Worm (Caenorhabditis elegans): ENCODE results near the gene F25H8.2.
A peak's percentile ranks its signal among the peaks of the same experiment; 100 is the strongest.
"Not testable (repeated sequence)": the region's sequence is repeated elsewhere in the genome, so short reads cannot be mapped to it uniquely, and the experiment has no call there.

Gene F25H8.2

DNA sequence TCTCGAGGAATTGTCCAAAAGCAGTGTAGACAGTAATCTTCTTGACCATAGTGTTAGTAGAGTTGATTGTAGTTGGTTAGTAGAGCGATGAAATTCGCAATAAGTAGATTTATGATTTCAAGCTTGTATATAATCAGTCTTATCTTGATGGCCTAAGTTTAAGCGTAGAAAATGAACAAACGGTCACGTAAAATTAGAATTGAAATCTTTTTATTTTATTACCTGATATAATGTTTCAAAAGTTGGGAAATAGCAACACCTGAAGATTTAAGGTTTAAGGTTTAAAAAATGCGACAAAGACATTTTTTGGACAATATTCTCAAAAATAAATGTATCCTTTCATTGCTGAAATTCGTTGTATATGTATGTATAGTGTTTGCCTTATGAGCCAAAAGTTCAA, 38.4 kb upstream of the F25H8.2 start, which contains the start of gene sss-1:
Gene sss-1 (minus strand): TSS at position 101 of the 400 bp plus-strand sequence.
- not testable (repeated sequence) for TF ChIP-seq ceh-9, C08G9.2, ahr-1 (tag; optimal IDR thresholded peaks at IDR 0.05)

DNA sequence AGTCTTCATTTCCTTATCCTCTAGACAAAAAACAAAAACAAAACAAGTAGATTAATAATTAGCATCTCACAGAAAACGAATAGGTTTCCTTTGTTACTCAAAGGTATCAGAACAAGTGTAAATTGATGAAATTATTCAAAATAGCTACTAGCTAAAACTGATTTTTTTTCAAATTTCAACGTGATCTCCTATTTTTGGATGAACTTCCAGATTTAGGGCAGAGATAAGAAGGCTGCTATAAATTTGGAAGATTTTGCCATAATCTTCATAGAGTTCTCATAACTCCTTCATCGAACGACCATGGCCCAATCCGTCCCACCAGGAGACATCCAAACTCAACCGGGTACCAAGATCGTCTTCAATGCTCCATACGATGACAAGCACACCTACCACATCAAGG, 37.7 kb upstream of the F25H8.2 start, which contains the start of gene msp-77:
Gene msp-77 (plus strand): TSS at position 301 of the 400 bp plus-strand sequence.
- TF ChIP-seq tbx-7 (tag; optimal IDR thresholded peaks at IDR 0.05); T23F11.4 (GFP tag; optimal IDR thresholded peaks at IDR 0.05); pqm-1 (tag; optimal IDR thresholded peaks at IDR 0.05): not testable (repeated sequence)

DNA sequence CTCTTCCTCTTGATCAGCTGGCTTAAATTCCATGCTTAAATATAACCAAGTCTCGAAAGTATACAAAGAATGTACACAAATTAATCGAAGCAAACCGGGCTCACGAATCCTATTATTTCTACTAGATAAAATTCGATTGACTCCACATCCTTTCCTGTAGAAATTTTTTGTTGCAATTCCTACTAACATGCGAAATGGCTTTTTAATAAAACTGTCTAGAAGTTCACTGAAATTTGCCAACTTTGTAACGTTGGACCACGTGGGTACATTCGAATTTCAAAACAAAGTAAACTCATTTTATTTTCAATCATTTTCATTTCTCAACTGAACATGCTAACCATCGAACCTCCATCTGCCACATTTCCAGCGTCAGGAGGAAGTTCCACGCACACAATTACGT, 36.9 kb upstream of the F25H8.2 start, which contains the start of gene ssp-32:
Gene ssp-32 (plus strand): TSS at position 301 of the 400 bp plus-strand sequence.
- TF ChIP-seq sox-2 (GFP tag; IDR thresholded peaks at IDR 0.05): no peak
- TF ChIP-seq ceh-22 (tag; optimal IDR thresholded peaks at IDR 0.05): no peak
- TF ChIP-seq ceh-31 (tag; optimal IDR thresholded peaks at IDR 0.05): no peak

DNA sequence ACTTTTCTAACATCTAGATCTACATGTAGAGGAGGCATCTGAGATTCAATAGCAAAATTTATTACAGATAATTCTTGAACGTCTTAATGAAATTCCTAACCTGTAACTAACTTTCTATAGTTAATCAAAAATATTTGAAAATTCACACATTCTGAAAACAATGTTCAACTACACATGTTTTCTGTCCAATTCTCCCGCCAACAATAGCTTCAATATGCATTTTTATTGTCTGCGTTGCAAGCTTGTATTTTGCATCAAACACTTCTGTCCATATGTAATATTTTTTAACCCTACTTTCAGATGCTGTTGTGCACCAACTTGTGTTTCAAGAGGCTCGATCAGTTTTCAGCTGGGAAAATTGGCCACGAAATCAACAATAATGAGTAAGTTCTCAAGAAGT, 33.3 kb upstream of the F25H8.2 start, which contains the start of gene tbc-3:
Gene tbc-3 (plus strand): TSS at position 301 of the 400 bp plus-strand sequence.
- TF ChIP-seq ceh-2 (tag; optimal IDR thresholded peaks at IDR 0.05): no peak
- no peak for TF ChIP-seq ceh-18 (tag; optimal IDR thresholded peaks at IDR 0.05)
- no peak for TF ChIP-seq odd-2 (tag; optimal IDR thresholded peaks at IDR 0.05)
- TF ChIP-seq ceh-14 (tag; optimal IDR thresholded peaks at IDR 0.05): no peak
- no peak for TF ChIP-seq lim-6 (tag; optimal IDR thresholded peaks at IDR 0.05)
- TF ChIP-seq dve-1 (tag; optimal IDR thresholded peaks at IDR 0.05): no peak
- no peak for TF ChIP-seq fkh-10 (GFP tag; optimal IDR thresholded peaks at IDR 0.05)
- no peak for TF ChIP-seq ceh-30 (tag; optimal IDR thresholded peaks at IDR 0.05)
- no peak for TF ChIP-seq elt-2 (tag; optimal IDR thresholded peaks at IDR 0.05)
- no peak for TF ChIP-seq pax-1 (tag; optimal IDR thresholded peaks at IDR 0.05)
- TF ChIP-seq nhr-11 (tag; optimal IDR thresholded peaks at IDR 0.05): no peak
- TF ChIP-seq npax-4 (tag; optimal IDR thresholded peaks at IDR 0.05): no peak
- no peak for TF ChIP-seq hlh-13 (GFP tag; optimal IDR thresholded peaks at IDR 0.05)
- no peak for TF ChIP-seq hlh-8 (tag; optimal IDR thresholded peaks at IDR 0.05)

DNA sequence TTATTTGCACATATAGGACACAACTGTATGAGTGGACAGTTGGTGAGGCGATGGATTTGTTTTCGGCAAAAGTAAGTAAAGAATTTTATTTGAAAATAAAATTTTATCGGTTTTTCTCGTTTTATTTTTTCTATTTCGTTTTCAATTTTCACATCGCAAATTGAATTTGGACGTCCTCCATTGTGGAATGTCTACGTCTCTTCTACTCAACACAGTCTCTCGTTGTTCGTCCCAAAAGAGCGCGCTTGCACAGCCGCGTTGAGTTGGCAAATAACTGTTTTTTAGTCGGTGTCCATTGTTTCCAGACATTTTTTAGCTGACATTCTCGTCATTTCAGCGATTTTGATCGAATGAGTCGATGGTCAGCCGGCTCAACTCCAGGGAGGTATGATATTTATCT, 32.8 kb upstream of the F25H8.2 start:
- TF ChIP-seq ceh-14 (tag; optimal IDR thresholded peaks at IDR 0.05): no peak
- TF ChIP-seq che-1 (tag; optimal IDR thresholded peaks at IDR 0.05): no peak
- TF ChIP-seq hlh-6 (tag; optimal IDR thresholded peaks at IDR 0.05): no peak
- peak; percentile 95 for TF ChIP-seq unc-42 (tag; optimal IDR thresholded peaks at IDR 0.05)
- no peak for TF ChIP-seq lim-6 (tag; optimal IDR thresholded peaks at IDR 0.05)
- no peak for TF ChIP-seq ceh-9 (tag; optimal IDR thresholded peaks at IDR 0.05)
- TF ChIP-seq ref-2 (tag; optimal IDR thresholded peaks at IDR 0.05): no peak
- no peak for TF ChIP-seq unc-3 (GFP tag; conservative IDR thresholded peaks at IDR 0.05)
- no peak for TF ChIP-seq unc-3 (tag; optimal IDR thresholded peaks at IDR 0.05)

DNA sequence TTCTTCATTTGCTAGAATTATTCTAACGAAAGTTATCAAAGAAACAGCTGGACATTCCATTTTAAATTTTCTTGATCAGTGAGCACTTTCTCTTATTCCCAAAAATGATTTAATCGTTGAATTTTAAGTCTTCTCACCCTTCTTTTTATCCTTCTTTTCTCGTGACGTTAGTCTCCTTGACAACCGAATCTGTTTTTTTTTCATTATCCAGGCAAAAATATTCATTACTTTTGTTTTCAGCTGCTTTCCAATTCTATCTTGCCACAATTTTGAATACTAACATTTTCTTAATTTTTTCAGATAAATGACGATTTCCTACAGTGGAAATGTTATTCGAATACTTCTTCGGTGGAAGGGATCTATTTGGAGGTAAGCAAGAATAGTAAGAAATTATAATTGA, 28.4 kb upstream of the F25H8.2 start, which contains the start of gene best-13:
Gene best-13 (plus strand): TSS at position 301 of the 400 bp plus-strand sequence.
- TF ChIP-seq pha-2 (tag; optimal IDR thresholded peaks at IDR 0.05) (no peak), ceh-24 (tag; optimal IDR thresholded peaks at IDR 0.05) (no peak), sox-4 (tag; optimal IDR thresholded peaks at IDR 0.05) (no peak), hlh-15 (tag; optimal IDR thresholded peaks at IDR 0.05) (no peak), dmd-4 (tag; optimal IDR thresholded peaks at IDR 0.05; ENCODE audit: borderline replicate concordance) (no peak), ceh-31 (tag; optimal IDR thresholded peaks at IDR 0.05) (no peak), ahr-1 (tag; optimal IDR thresholded peaks at IDR 0.05) (no peak)

Data from whole organism, late embryonic.